Fruit fly (Drosophila melanogaster): Measurements from ENCODE around the gene Eogt.

The Eogt gene

DNA sequence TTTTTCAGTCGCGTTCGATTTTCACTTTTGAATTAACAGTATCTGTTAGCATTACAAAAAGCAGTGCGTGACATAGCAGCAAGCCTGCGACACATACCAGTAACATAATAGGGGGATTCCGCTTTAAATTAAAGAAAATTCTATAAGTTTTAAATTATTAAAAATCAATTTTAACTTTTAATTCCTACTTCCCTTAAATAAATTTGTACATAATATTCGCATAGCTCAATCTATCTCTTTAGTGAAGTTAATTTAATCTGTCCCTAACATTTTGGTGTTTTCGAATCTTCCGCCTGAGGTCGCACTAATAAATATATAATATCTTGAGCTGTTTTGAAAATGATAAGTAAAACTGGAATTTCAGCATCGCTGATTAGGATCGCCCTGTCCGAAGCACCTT lies 39.6 kb downstream of the Eogt start, which contains the start of gene CG9886 (continued):
- TF ChIP-seq chif (GFP tag; optimal IDR thresholded peaks at IDR 0.05) (peak in 1 of 2 experiments; percentile 38), Fer1 (GFP tag; optimal IDR thresholded peaks at IDR 0.05) (peak; percentile 77), CG7556 (GFP tag; optimal IDR thresholded peaks at IDR 0.05) (peak; percentile 57), NC2β (GFP tag; optimal IDR thresholded peaks at IDR 0.05) (no peak), CG13894 (tag; optimal IDR thresholded peaks at IDR 0.05) (no peak), nerfin-1 (tag; optimal IDR thresholded peaks at IDR 0.05) (peak; percentile 70), vfl (GFP tag; optimal IDR thresholded peaks at IDR 0.05) (peak; percentile 5), CG2875 (GFP tag; optimal IDR thresholded peaks at IDR 0.05) (peak; percentile 42), lbe (GFP tag; optimal IDR thresholded peaks at IDR 0.05) (no peak), CG9932 (GFP tag; IDR thresholded peaks at IDR 0.05) (peak; percentile 61; the same call in 1 of the 2 replicates), fd3F (GFP tag; optimal IDR thresholded peaks at IDR 0.05) (peak; percentile 35), CG31224 (GFP tag; IDR thresholded peaks at IDR 0.05) (no peak), Ssrp (tag; optimal IDR thresholded peaks at IDR 0.05) (peak; percentile 67), ash1 (GFP tag; optimal IDR thresholded peaks at IDR 0.05) (no peak), Ptx1 (GFP tag; IDR thresholded peaks at IDR 0.05) (peak; percentile 56), CG8290 (GFP tag; optimal IDR thresholded peaks at IDR 0.05) (peak; percentile 23), CG8290 (tag; optimal IDR thresholded peaks at IDR 0.05) (no peak), grn (GFP tag; optimal IDR thresholded peaks at IDR 0.05) (peak; percentile 51), D19B (GFP tag; optimal IDR thresholded peaks at IDR 0.05) (peak; percentile 8), bbx (GFP tag; IDR thresholded peaks at IDR 0.05; ENCODE audit: partially characterized antibody) (no peak), gem (tag; optimal IDR thresholded peaks at IDR 0.05) (peak; percentile 87), CG16813 (GFP tag; IDR thresholded peaks at IDR 0.05; ENCODE audit: partially characterized antibody) (no peak), CG4424 (GFP tag; optimal IDR thresholded peaks at IDR 0.05) (peak; percentile 68), CG18476 (GFP tag; optimal IDR thresholded peaks at IDR 0.05) (peak; percentile 49), CG15514 (GFP tag; optimal IDR thresholded peaks at IDR 0.05) (peak; percentile 66), CG13624 (GFP tag; optimal IDR thresholded peaks at IDR 0.05) (no peak), peb (GFP tag; IDR thresholded peaks at IDR 0.05) (no peak), danr (GFP tag; IDR thresholded peaks at IDR 0.05) (no peak), Rx (GFP tag; IDR thresholded peaks at IDR 0.05) (no peak), gsb-n (tag; optimal IDR thresholded peaks at IDR 0.05) (peak; percentile 72), NC2α (GFP tag; optimal IDR thresholded peaks at IDR 0.05) (peak; percentile 3), oc (tag; optimal IDR thresholded peaks at IDR 0.05) (peak; percentile 59), CG10543 (GFP tag; optimal IDR thresholded peaks at IDR 0.05) (peak; percentile 3), CG9437 (GFP tag; optimal IDR thresholded peaks at IDR 0.05) (peak; percentile 21), CG1529 (GFP tag; optimal IDR thresholded peaks at IDR 0.05) (peak; percentile 18), CG12299 (tag; optimal IDR thresholded peaks at IDR 0.05) (peak; percentile 52), run (tag; optimal IDR thresholded peaks at IDR 0.05) (peak; percentile 45), CG7928 (GFP tag; optimal IDR thresholded peaks at IDR 0.05) (peak; percentile 22), pzg (GFP tag; optimal IDR thresholded peaks at IDR 0.05) (peak; percentile 42), CG7987 (GFP tag; optimal IDR thresholded peaks at IDR 0.05) (peak; percentile 22), CG6854 (GFP tag; optimal IDR thresholded peaks at IDR 0.05) (peak; percentile 22), mirr (GFP tag; optimal IDR thresholded peaks at IDR 0.05) (no peak), zen (tag; optimal IDR thresholded peaks at IDR 0.05) (peak; percentile 76), Max (GFP tag; optimal IDR thresholded peaks at IDR 0.05) (peak; percentile 58), Eip74EF (GFP tag; optimal IDR thresholded peaks at IDR 0.05) (peak in 1 of 2 experiments; percentile 17), CG9797 (GFP tag; optimal IDR thresholded peaks at IDR 0.05) (peak; percentile 39), vvl (GFP tag; IDR thresholded peaks at IDR 0.05) (peak; percentile 77), CG2202 (tag; optimal IDR thresholded peaks at IDR 0.05) (peak; percentile 39), sc (optimal IDR thresholded peaks at IDR 0.05) (no peak), sc (GFP tag; optimal IDR thresholded peaks at IDR 0.05) (peak; percentile 49), CG6254 (GFP tag; optimal IDR thresholded peaks at IDR 0.05) (peak; percentile 10)

All from whole organism, embryonic.